Worm (Caenorhabditis elegans) whole organism, L3 larva: ENCODE data around the gene nhr-71.

ENCODE experiments used
- R02D3.7 ChIP-seq: fragments of 150-350 bp; optimal IDR thresholded peaks from 2 replicates; lab custom pipeline; 2014; ENCODE audit warnings: missing biosample characterization, missing genetic modification characterization
- ZK546.5 ChIP-seq: sonication (generic microtip); optimal IDR thresholded peaks from 2 replicates; lab custom pipeline; 2017; ENCODE audit warnings: missing biosample characterization, missing genetic modification characterization
- aly-2 ChIP-seq: fragments of 150-350 bp; optimal IDR thresholded peaks from 2 replicates; lab custom pipeline; 2014; ENCODE audit warnings: missing biosample characterization, missing genetic modification characterization
- ama-1 ChIP-seq: fragments of 150-350 bp; optimal IDR thresholded peaks from 2 replicates; lab custom pipeline; 2018
- ceh-16 ChIP-seq: sonication (generic microtip); optimal IDR thresholded peaks from 2 replicates; lab custom pipeline; 2017; ENCODE audit warnings: missing biosample characterization, missing genetic modification characterization
- ceh-28 ChIP-seq: fragments of 150-350 bp; optimal IDR thresholded peaks from 2 replicates; lab custom pipeline; 2014; ENCODE audit warnings: missing biosample characterization, missing genetic modification reagents, missing genetic modification characterization
- ceh-82 ChIP-seq: fragments of 150-350 bp; optimal IDR thresholded peaks from 2 replicates; lab custom pipeline; 2014; ENCODE audit warnings: missing biosample characterization, missing genetic modification characterization
- ceh-9 ChIP-seq: sonication (generic microtip); optimal IDR thresholded peaks from 2 replicates; lab custom pipeline; 2018; ENCODE audit warnings: missing biosample characterization, missing genetic modification characterization
- daf-12 ChIP-seq: fragments of 150-350 bp; optimal IDR thresholded peaks from 2 replicates; lab custom pipeline; 2014; ENCODE audit warnings: missing biosample characterization, missing genetic modification reagents, missing genetic modification characterization
- egl-27 ChIP-seq: sonication (generic microtip); optimal IDR thresholded peaks from 4 replicates; lab custom pipeline; 2017; ENCODE audit warnings: missing biosample characterization, missing genetic modification reagents, missing genetic modification characterization
- egl-5 ChIP-seq: fragments of 150-350 bp; optimal IDR thresholded peaks from 2 replicates; lab custom pipeline; 2017; ENCODE audit warnings: missing biosample characterization, missing genetic modification reagents, missing genetic modification characterization, inconsistent platforms
- elt-1 ChIP-seq: fragments of 150-350 bp; optimal IDR thresholded peaks from 2 replicates; lab custom pipeline; 2014; ENCODE audit warnings: missing biosample characterization, missing genetic modification characterization
- elt-2 ChIP-seq: sonication (generic microtip); optimal IDR thresholded peaks from 2 replicates; lab custom pipeline; 2016; ENCODE audit warnings: missing genetic modification reagents, mild to moderate bottlenecking, missing genetic modification characterization, missing compliant biosample characterization
- elt-3 ChIP-seq, 3 experiments: fragments of 150-350 bp in 1 of 3; sonication (generic microtip) in 2 of 3; optimal IDR thresholded peaks; 2 replicates in 2 of 3; 4 replicates in 1 of 3; lab custom pipeline; 2014 to 2017; ENCODE audit warnings: missing biosample characterization in 3 of 3, missing genetic modification characterization in 3 of 3
- eor-1 ChIP-seq, 2 experiments: fragments of 150-350 bp; optimal IDR thresholded peaks; 2 replicates each; lab custom pipeline; 2014 to 2018; ENCODE audit warnings: missing biosample characterization in 2 of 2, missing genetic modification characterization in 2 of 2
- fkh-10 ChIP-seq: sonication (generic microtip); optimal IDR thresholded peaks from 2 replicates; lab custom pipeline; 2017; ENCODE audit warnings: missing biosample characterization, missing genetic modification reagents, missing genetic modification characterization
- fkh-2 ChIP-seq: fragments of 150-350 bp; optimal IDR thresholded peaks from 2 replicates; lab custom pipeline; 2014; ENCODE audit warnings: missing biosample characterization, missing genetic modification reagents, missing genetic modification characterization
- fos-1 ChIP-seq: fragments of 150-350 bp; optimal IDR thresholded peaks from 2 replicates; lab custom pipeline; 2014; ENCODE audit warnings: missing biosample characterization, missing genetic modification characterization
- hmg-11 ChIP-seq: sonication (generic microtip); optimal IDR thresholded peaks from 2 replicates; lab custom pipeline; 2016; ENCODE audit warnings: missing genetic modification characterization, missing compliant biosample characterization
- jun-1 ChIP-seq: fragments of 150-350 bp; optimal IDR thresholded peaks from 2 replicates; lab custom pipeline; 2014; ENCODE audit warnings: missing biosample characterization, missing genetic modification reagents, missing genetic modification characterization
- lin-15B ChIP-seq: fragments of 150-350 bp; optimal IDR thresholded peaks from 2 replicates; lab custom pipeline; 2014; ENCODE audit warnings: missing biosample characterization, missing genetic modification characterization
- lin-39 ChIP-seq: fragments of 150-350 bp; optimal IDR thresholded peaks from 2 replicates; lab custom pipeline; 2018; ENCODE audit warnings: missing biosample characterization, missing genetic modification reagents, missing genetic modification characterization
- lsy-12 ChIP-seq: sonication (generic microtip); optimal IDR thresholded peaks from 2 replicates; lab custom pipeline; 2016; ENCODE audit warnings: mild to moderate bottlenecking, missing genetic modification characterization, missing compliant biosample characterization
- mdl-1 ChIP-seq: fragments of 150-350 bp; optimal IDR thresholded peaks from 2 replicates; lab custom pipeline; 2014; ENCODE audit warnings: missing biosample characterization, missing genetic modification characterization
- mml-1 ChIP-seq: fragments of 150-350 bp; sonication (generic microtip); optimal IDR thresholded peaks from 3 replicates; lab custom pipeline; 2014; ENCODE audit warnings: missing biosample characterization, missing genetic modification characterization
- nfya-1 ChIP-seq: sonication (generic microtip); optimal IDR thresholded peaks from 2 replicates; lab custom pipeline; 2017; ENCODE audit warnings: missing genetic modification characterization, mild to moderate bottlenecking, missing compliant biosample characterization, antibody characterized with exemption, moderate library complexity; ENCODE audit not compliant: insufficient read depth
- nhr-11 ChIP-seq: fragments of 150-350 bp; optimal IDR thresholded peaks from 2 replicates; lab custom pipeline; 2014; ENCODE audit warnings: missing biosample characterization, missing genetic modification characterization
- nhr-12 ChIP-seq: fragments of 150-350 bp; optimal IDR thresholded peaks from 2 replicates; lab custom pipeline; 2014; ENCODE audit warnings: missing biosample characterization, missing genetic modification characterization
- nhr-23 ChIP-seq: fragments of 150-350 bp; optimal IDR thresholded peaks from 2 replicates; lab custom pipeline; 2014; ENCODE audit warnings: missing biosample characterization, missing genetic modification reagents, missing genetic modification characterization
- nhr-237 ChIP-seq: fragments of 150-350 bp; optimal IDR thresholded peaks from 2 replicates; lab custom pipeline; 2014; ENCODE audit warnings: missing biosample characterization, missing genetic modification characterization
- nhr-25 ChIP-seq: sonication (generic microtip); optimal IDR thresholded peaks from 2 replicates; lab custom pipeline; 2017; ENCODE audit warnings: missing biosample characterization, missing genetic modification characterization
- nhr-28 ChIP-seq: fragments of 150-350 bp; optimal IDR thresholded peaks from 2 replicates; lab custom pipeline; 2014; ENCODE audit warnings: missing biosample characterization, missing genetic modification characterization
- nhr-67 ChIP-seq: fragments of 150-350 bp; optimal IDR thresholded peaks from 2 replicates; lab custom pipeline; 2014; ENCODE audit warnings: missing biosample characterization, missing genetic modification characterization
- nhr-76 ChIP-seq: fragments of 150-350 bp; sonication (generic microtip); optimal IDR thresholded peaks from 5 replicates; lab custom pipeline; 2014; ENCODE audit warnings: missing biosample characterization, missing genetic modification characterization
- nhr-77 ChIP-seq: fragments of 150-350 bp; optimal IDR thresholded peaks from 2 replicates; lab custom pipeline; 2014; ENCODE audit warnings: missing biosample characterization, missing genetic modification characterization
- pha-4 ChIP-seq: fragments of 150-350 bp; optimal IDR thresholded peaks from 2 replicates; lab custom pipeline; 2014; ENCODE audit warnings: missing biosample characterization, missing genetic modification reagents, missing genetic modification characterization
- pqm-1 ChIP-seq: fragments of 150-350 bp; optimal IDR thresholded peaks from 2 replicates; lab custom pipeline; 2017; ENCODE audit warnings: missing biosample characterization, missing genetic modification characterization, inconsistent platforms
- sea-2 ChIP-seq: fragments of 150-350 bp; sonication (generic microtip); optimal IDR thresholded peaks from 4 replicates; lab custom pipeline; 2014; ENCODE audit warnings: missing biosample characterization, missing genetic modification reagents, missing genetic modification characterization
- skn-1 ChIP-seq: fragments of 150-350 bp; optimal IDR thresholded peaks from 2 replicates; lab custom pipeline; 2014; ENCODE audit warnings: missing biosample characterization, missing genetic modification characterization
- snpc-4 ChIP-seq: fragments of 150-350 bp; optimal IDR thresholded peaks from 2 replicates; lab custom pipeline; 2014; ENCODE audit warnings: missing biosample characterization, missing genetic modification characterization
- tbx-2 ChIP-seq: sonication (generic microtip); optimal IDR thresholded peaks from 2 replicates; lab custom pipeline; 2016; ENCODE audit warnings: mild to moderate bottlenecking, missing genetic modification characterization, missing compliant biosample characterization
- unc-39 ChIP-seq: sonication (generic microtip); optimal IDR thresholded peaks from 4 replicates; lab custom pipeline; 2017; ENCODE audit warnings: missing biosample characterization, missing genetic modification characterization
- unc-62 ChIP-seq: fragments of 150-350 bp; sonication (generic microtip); optimal IDR thresholded peaks from 4 replicates; lab custom pipeline; 2014; ENCODE audit warnings: missing biosample characterization, missing genetic modification reagents, missing genetic modification characterization
- zag-1 ChIP-seq: fragments of 150-350 bp; optimal IDR thresholded peaks from 2 replicates; lab custom pipeline; 2014; ENCODE audit warnings: missing biosample characterization, missing genetic modification characterization
- ztf-11 ChIP-seq: fragments of 150-350 bp; optimal IDR thresholded peaks from 2 replicates; lab custom pipeline; 2014; ENCODE audit warnings: missing biosample characterization, missing genetic modification characterization

Gene nhr-71

ce11 chrX:13722821-13723220, 24.3 kb upstream of the nhr-71 start, which contains the start of gene poml-1:
TSS of gene poml-1 (minus strand) at chrX:13722921.
- TF ChIP-seq fos-1 (tag; lab: Kevin White, UChicago) (no peak), ztf-11 (tag; lab: Kevin White, UChicago) (no peak), mdl-1 (tag; lab: Kevin White, UChicago) (no peak), nhr-67 (tag; lab: Kevin White, UChicago) (no peak), ceh-16 (tag; lab: Kevin White, UChicago) (no peak), lsy-12 (tag; lab: Kevin White, UChicago) (no peak), ceh-9 (tag; lab: Kevin White, UChicago) (no peak), nhr-23 (tag; lab: Kevin White, UChicago) (no peak), aly-2 (tag; lab: Kevin White, UChicago) (no peak), skn-1 (tag; lab: Kevin White, UChicago) (no peak), ceh-82 (tag; lab: Kevin White, UChicago) (no peak), nhr-76 (tag; lab: Kevin White, UChicago) (no peak), R02D3.7 (tag; lab: Kevin White, UChicago) (no peak), egl-5 (tag; lab: Kevin White, UChicago) (no peak), ceh-28 (tag; lab: Kevin White, UChicago) (no peak), nfya-1 (tag; lab: Kevin White, UChicago) (no peak), nhr-28 (tag; lab: Kevin White, UChicago) (no peak)
- TF ChIP-seq, all 47 proteins: peak for 0

DNA sequence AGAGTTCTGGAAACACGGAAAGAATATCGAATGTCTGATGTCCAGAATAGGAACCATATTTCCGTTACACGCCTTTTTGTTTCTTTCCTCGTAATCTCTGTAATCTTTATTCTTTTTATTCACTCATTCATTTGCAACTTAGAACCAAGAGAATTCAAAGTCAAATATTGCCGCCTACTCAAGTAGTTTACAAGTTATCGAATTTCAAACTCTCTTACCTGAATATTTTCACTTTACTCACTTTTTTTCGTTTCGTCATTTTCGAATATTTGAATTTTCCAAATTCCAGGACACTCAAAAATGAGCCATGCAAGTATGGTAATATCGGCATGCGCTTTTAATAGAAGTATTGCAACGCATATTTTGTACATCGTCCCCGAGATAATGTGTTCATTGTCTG, 22.8 kb upstream of the nhr-71 start, which contains the start of gene K11E4.6:
Gene K11E4.6, plus strand, starts transcription at position 301 of the 400 bp plus-strand sequence.
- TF ChIP-seq sea-2 = no peak
- TF ChIP-seq nhr-25 (tag; lab: Kevin White, UChicago) = no peak
- no peak for TF ChIP-seq skn-1 (tag; lab: Kevin White, UChicago)
- no peak for TF ChIP-seq nhr-77 (tag; lab: Kevin White, UChicago)
- no peak for TF ChIP-seq nhr-12 (tag; lab: Kevin White, UChicago)
- no peak for TF ChIP-seq nhr-67 (tag; lab: Kevin White, UChicago)
- TF ChIP-seq egl-5 (tag; lab: Kevin White, UChicago) = no peak

- TF ChIP-seq hmg-11 (tag; lab: Kevin White, UChicago) (no peak), elt-3 (tag; optimal IDR thresholded peaks at IDR 0.05; lab: Kevin White, UChicago) (peak in 1 of 3 experiments; percentile 68)
Observed at ce11 chrX:13726285-13726684, 20.8 kb upstream of the nhr-71 start.

DNA sequence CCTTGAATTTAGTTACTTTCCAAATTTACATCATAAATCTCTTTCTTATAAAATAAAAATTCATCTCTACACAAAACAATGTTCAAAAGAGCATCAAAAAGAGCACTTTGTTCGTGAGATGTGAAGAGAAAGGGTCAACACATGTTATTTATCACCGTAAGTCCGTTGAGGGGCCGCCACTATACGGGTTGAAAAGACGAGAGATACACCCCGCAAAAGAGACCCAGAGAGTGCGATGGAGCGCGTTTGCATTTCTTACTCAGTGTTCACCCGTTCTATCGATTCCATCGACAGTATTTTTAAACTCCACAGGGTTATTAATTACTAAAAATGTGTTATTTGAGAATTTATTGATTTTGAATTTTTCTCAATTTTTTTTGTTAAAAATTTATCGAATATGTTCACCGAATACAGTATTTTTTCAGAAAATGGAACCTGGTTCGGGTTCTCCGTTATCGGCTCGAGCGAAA, 20.2 kb upstream of the nhr-71 start, which contains the start of gene pix-1:
Gene pix-1, plus strand, starts transcription at position 420 of the 470 bp plus-strand sequence.
- TF ChIP-seq eor-1 (tag; optimal IDR thresholded peaks at IDR 0.05; lab: Kevin White, UChicago) (no peak), nhr-67 (tag; lab: Kevin White, UChicago) (no peak), tbx-2 (tag; lab: Kevin White, UChicago) (no peak), jun-1 (tag; lab: Kevin White, UChicago) (no peak), unc-62 (GFP tag; lab: Kevin White, UChicago) (no peak), egl-27 (tag; lab: Kevin White, UChicago) (no peak), zag-1 (tag; lab: Kevin White, UChicago) (no peak), egl-5 (tag; lab: Kevin White, UChicago) (peak; percentile 27), unc-39 (no peak), lsy-12 (tag; lab: Kevin White, UChicago) (no peak), elt-2 (peak; percentile 20), ceh-82 (tag; lab: Kevin White, UChicago) (no peak), fkh-2 (tag; lab: Kevin White, UChicago) (no peak), ztf-11 (tag; lab: Kevin White, UChicago) (no peak), nhr-77 (tag; lab: Kevin White, UChicago) (no peak), nhr-25 (tag; lab: Kevin White, UChicago) (peak; percentile 46), nfya-1 (tag; lab: Kevin White, UChicago) (peak; percentile 56), nhr-12 (tag; lab: Kevin White, UChicago) (no peak), nhr-28 (tag; lab: Kevin White, UChicago) (no peak), aly-2 (tag; lab: Kevin White, UChicago) (no peak), hmg-11 (tag; lab: Kevin White, UChicago) (peak; percentile 88), daf-12 (tag; lab: Kevin White, UChicago) (no peak), nhr-237 (tag; lab: Kevin White, UChicago) (no peak), elt-1 (tag; lab: Kevin White, UChicago) (no peak), pha-4 (tag; lab: Kevin White, UChicago) (peak; percentile 90), nhr-11 (tag; lab: Kevin White, UChicago) (no peak), lin-39 (peak; percentile 79), mdl-1 (tag; lab: Kevin White, UChicago) (no peak), fkh-10 (GFP tag; lab: Kevin White, UChicago) (no peak), snpc-4 (tag; lab: Kevin White, UChicago) (peak; percentile 68), ama-1 (lab: Kevin White, UChicago) (no peak), lin-15B (peak; percentile 44), mml-1 (no peak), nhr-76 (tag; lab: Kevin White, UChicago) (no peak), pqm-1 (tag; lab: Kevin White, UChicago) (peak; percentile 9), sea-2 (no peak), fos-1 (tag; lab: Kevin White, UChicago) (no peak), skn-1 (tag; lab: Kevin White, UChicago) (no peak), ZK546.5 (no peak)
